Worm (Caenorhabditis elegans): ENCODE measurements around the gene cdr-2.

DNA sequence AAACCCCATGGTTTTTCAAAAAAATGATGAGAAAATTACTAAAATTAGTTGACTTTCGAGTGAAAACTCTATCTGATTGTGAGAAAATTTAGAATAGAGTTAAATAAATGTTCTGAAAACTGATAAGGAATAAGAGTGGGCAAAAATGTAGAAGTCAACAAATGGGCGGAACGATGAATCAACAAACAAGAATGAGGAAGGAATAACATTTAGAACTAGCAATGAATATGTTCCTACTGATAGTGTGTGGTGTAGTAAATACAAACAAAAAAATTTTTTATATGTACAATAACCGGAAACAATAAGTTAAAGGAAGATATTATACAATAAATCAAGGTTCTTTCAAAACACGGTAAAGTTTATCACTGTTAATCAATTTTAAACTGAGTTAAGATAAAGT is 28.2 kb upstream of the cdr-2 start, which contains the start of gene pals-39:
- TF ChIP-seq die-1 (tag; optimal IDR thresholded peaks at IDR 0.05): no peak
- no peak for TF ChIP-seq athp-1 (tag; optimal IDR thresholded peaks at IDR 0.05)
- TF ChIP-seq akir-1 (GFP tag; optimal IDR thresholded peaks at IDR 0.05): no peak
